Worm (Caenorhabditis elegans): Measurements from ENCODE around the gene ubc-7.

Gene ubc-7

ce11 chrIII:9631117-9631655 is at the start of gene ubc-7:
ubc-7 (minus strand) TSS chrIII:9631167.
- TF ChIP-seq W03F9.2 (tag; optimal IDR thresholded peaks at IDR 0.05): peak; percentile 79
- TF ChIP-seq dao-5 (tag; optimal IDR thresholded peaks at IDR 0.05): no peak
- TF ChIP-seq him-1 (tag; optimal IDR thresholded peaks at IDR 0.05): no peak

ce11 chrIII:9678819-9679218 is 47.9 kb upstream of the ubc-7 start, which contains the start of gene ugt-60:
ugt-60 (minus strand) TSS chrIII:9679051.
- no peak for TF ChIP-seq W03F9.2 (tag; optimal IDR thresholded peaks at IDR 0.05)
- TF ChIP-seq dao-5 (tag; optimal IDR thresholded peaks at IDR 0.05): no peak
- no peak for TF ChIP-seq him-1 (tag; optimal IDR thresholded peaks at IDR 0.05)

- TF ChIP-seq dao-5 (tag; optimal IDR thresholded peaks at IDR 0.05) (no peak), him-1 (tag; optimal IDR thresholded peaks at IDR 0.05) (no peak), W03F9.2 (tag; optimal IDR thresholded peaks at IDR 0.05) (no peak)
Observed at ce11 chrIII:9669546-9669945, 38.6 kb upstream of the ubc-7 start.

- TF ChIP-seq W03F9.2 (tag; optimal IDR thresholded peaks at IDR 0.05): no peak
- TF ChIP-seq dao-5 (tag; optimal IDR thresholded peaks at IDR 0.05): no peak
- peak; percentile 91 for TF ChIP-seq him-1 (tag; optimal IDR thresholded peaks at IDR 0.05)
Observed at ce11 chrIII:9667591-9668265, 36.8 kb upstream of the ubc-7 start, which contains the start of gene C07A9.9. C07A9.9 (minus strand) TSS chrIII:9667641.

- no peak for TF ChIP-seq dao-5 (tag; optimal IDR thresholded peaks at IDR 0.05)
- no peak for TF ChIP-seq him-1 (tag; optimal IDR thresholded peaks at IDR 0.05)
- no peak for TF ChIP-seq W03F9.2 (tag; optimal IDR thresholded peaks at IDR 0.05)
Observed at ce11 chrIII:9666668-9667067, 35.7 kb upstream of the ubc-7 start.

- TF ChIP-seq dao-5 (tag; optimal IDR thresholded peaks at IDR 0.05): no peak
- no peak for TF ChIP-seq W03F9.2 (tag; optimal IDR thresholded peaks at IDR 0.05)
- no peak for TF ChIP-seq him-1 (tag; optimal IDR thresholded peaks at IDR 0.05)
Observed at ce11 chrIII:9666239-9666638, 35.3 kb upstream of the ubc-7 start.

- TF ChIP-seq W03F9.2 (tag; optimal IDR thresholded peaks at IDR 0.05) (no peak), dao-5 (tag; optimal IDR thresholded peaks at IDR 0.05) (no peak), him-1 (tag; optimal IDR thresholded peaks at IDR 0.05) (no peak)
Observed at ce11 chrIII:9665490-9666179, 34.7 kb upstream of the ubc-7 start.

- TF ChIP-seq dao-5 (tag; optimal IDR thresholded peaks at IDR 0.05): no peak
- peak; percentile 21 for TF ChIP-seq him-1 (tag; optimal IDR thresholded peaks at IDR 0.05)
Observed at ce11 chrIII:9664484-9665221, 33.7 kb upstream of the ubc-7 start.

ce11 chrIII:9663943-9664342 is 33.0 kb upstream of the ubc-7 start:
- TF ChIP-seq dao-5 (tag; optimal IDR thresholded peaks at IDR 0.05): no peak
- no peak for TF ChIP-seq him-1 (tag; optimal IDR thresholded peaks at IDR 0.05)
- TF ChIP-seq W03F9.2 (tag; optimal IDR thresholded peaks at IDR 0.05): no peak

- no peak for TF ChIP-seq W03F9.2 (tag; optimal IDR thresholded peaks at IDR 0.05)
- no peak for TF ChIP-seq dao-5 (tag; optimal IDR thresholded peaks at IDR 0.05)
- no peak for TF ChIP-seq him-1 (tag; optimal IDR thresholded peaks at IDR 0.05)
Observed at ce11 chrIII:9662266-9662959, 31.4 kb upstream of the ubc-7 start.

ce11 chrIII:9661119-9661518 is 30.2 kb upstream of the ubc-7 start:
- no peak for TF ChIP-seq W03F9.2 (tag; optimal IDR thresholded peaks at IDR 0.05)
- TF ChIP-seq him-1 (tag; optimal IDR thresholded peaks at IDR 0.05): no peak
- TF ChIP-seq dao-5 (tag; optimal IDR thresholded peaks at IDR 0.05): no peak

- no peak for TF ChIP-seq W03F9.2 (tag; optimal IDR thresholded peaks at IDR 0.05)
- TF ChIP-seq him-1 (tag; optimal IDR thresholded peaks at IDR 0.05): no peak
- TF ChIP-seq dao-5 (tag; optimal IDR thresholded peaks at IDR 0.05): no peak
Observed at ce11 chrIII:9658569-9658968, 27.6 kb upstream of the ubc-7 start.

- TF ChIP-seq him-1 (tag; optimal IDR thresholded peaks at IDR 0.05): no peak
- TF ChIP-seq W03F9.2 (tag; optimal IDR thresholded peaks at IDR 0.05): no peak
- TF ChIP-seq dao-5 (tag; optimal IDR thresholded peaks at IDR 0.05): no peak
Observed at ce11 chrIII:9655802-9656201, 24.8 kb upstream of the ubc-7 start, which contains the start of gene C15H7.4. C15H7.4 (minus strand) TSS chrIII:9655902.
